Worm (Caenorhabditis elegans) whole organism, L3 larva: ENCODE results near the gene grl-25.

Source experiments
- R02D3.7 ChIP-seq: fragments of 150-350 bp; optimal IDR thresholded peaks from 2 replicates; lab custom pipeline; 2014; ENCODE audit warnings: missing biosample characterization, missing genetic modification characterization
- ZK546.5 ChIP-seq: sonication (generic microtip); optimal IDR thresholded peaks from 2 replicates; lab custom pipeline; 2017; ENCODE audit warnings: missing biosample characterization, missing genetic modification characterization
- aly-2 ChIP-seq: fragments of 150-350 bp; optimal IDR thresholded peaks from 2 replicates; lab custom pipeline; 2014; ENCODE audit warnings: missing biosample characterization, missing genetic modification characterization
- ama-1 ChIP-seq: fragments of 150-350 bp; optimal IDR thresholded peaks from 2 replicates; lab custom pipeline; 2018
- ceh-16 ChIP-seq: sonication (generic microtip); optimal IDR thresholded peaks from 2 replicates; lab custom pipeline; 2017; ENCODE audit warnings: missing biosample characterization, missing genetic modification characterization
- ceh-28 ChIP-seq: fragments of 150-350 bp; optimal IDR thresholded peaks from 2 replicates; lab custom pipeline; 2014; ENCODE audit warnings: missing biosample characterization, missing genetic modification reagents, missing genetic modification characterization
- ceh-9 ChIP-seq: sonication (generic microtip); optimal IDR thresholded peaks from 2 replicates; lab custom pipeline; 2018; ENCODE audit warnings: missing biosample characterization, missing genetic modification characterization
- elt-1 ChIP-seq: fragments of 150-350 bp; optimal IDR thresholded peaks from 2 replicates; lab custom pipeline; 2014; ENCODE audit warnings: missing biosample characterization, missing genetic modification characterization
- elt-2 ChIP-seq: sonication (generic microtip); optimal IDR thresholded peaks from 2 replicates; lab custom pipeline; 2016; ENCODE audit warnings: missing genetic modification reagents, mild to moderate bottlenecking, missing genetic modification characterization, missing compliant biosample characterization
- elt-3 ChIP-seq, 3 experiments: fragments of 150-350 bp in 1 of 3; sonication (generic microtip) in 2 of 3; optimal IDR thresholded peaks; 2 replicates in 2 of 3; 4 replicates in 1 of 3; lab custom pipeline; 2014 to 2017; ENCODE audit warnings: missing biosample characterization in 3 of 3, missing genetic modification characterization in 3 of 3
- fkh-2 ChIP-seq: fragments of 150-350 bp; optimal IDR thresholded peaks from 2 replicates; lab custom pipeline; 2014; ENCODE audit warnings: missing biosample characterization, missing genetic modification reagents, missing genetic modification characterization
- fos-1 ChIP-seq: fragments of 150-350 bp; optimal IDR thresholded peaks from 2 replicates; lab custom pipeline; 2014; ENCODE audit warnings: missing biosample characterization, missing genetic modification characterization
- jun-1 ChIP-seq: fragments of 150-350 bp; optimal IDR thresholded peaks from 2 replicates; lab custom pipeline; 2014; ENCODE audit warnings: missing biosample characterization, missing genetic modification reagents, missing genetic modification characterization
- lin-15B ChIP-seq: fragments of 150-350 bp; optimal IDR thresholded peaks from 2 replicates; lab custom pipeline; 2014; ENCODE audit warnings: missing biosample characterization, missing genetic modification characterization
- lin-39 ChIP-seq: fragments of 150-350 bp; optimal IDR thresholded peaks from 2 replicates; lab custom pipeline; 2018; ENCODE audit warnings: missing biosample characterization, missing genetic modification reagents, missing genetic modification characterization
- mdl-1 ChIP-seq: fragments of 150-350 bp; optimal IDR thresholded peaks from 2 replicates; lab custom pipeline; 2014; ENCODE audit warnings: missing biosample characterization, missing genetic modification characterization
- mml-1 ChIP-seq: fragments of 150-350 bp; sonication (generic microtip); optimal IDR thresholded peaks from 3 replicates; lab custom pipeline; 2014; ENCODE audit warnings: missing biosample characterization, missing genetic modification characterization
- nfya-1 ChIP-seq: sonication (generic microtip); optimal IDR thresholded peaks from 2 replicates; lab custom pipeline; 2017; ENCODE audit warnings: missing genetic modification characterization, mild to moderate bottlenecking, missing compliant biosample characterization, antibody characterized with exemption, moderate library complexity; ENCODE audit not compliant: insufficient read depth
- nhr-11 ChIP-seq: fragments of 150-350 bp; optimal IDR thresholded peaks from 2 replicates; lab custom pipeline; 2014; ENCODE audit warnings: missing biosample characterization, missing genetic modification characterization
- nhr-12 ChIP-seq: fragments of 150-350 bp; optimal IDR thresholded peaks from 2 replicates; lab custom pipeline; 2014; ENCODE audit warnings: missing biosample characterization, missing genetic modification characterization
- nhr-23 ChIP-seq: fragments of 150-350 bp; optimal IDR thresholded peaks from 2 replicates; lab custom pipeline; 2014; ENCODE audit warnings: missing biosample characterization, missing genetic modification reagents, missing genetic modification characterization
- nhr-237 ChIP-seq: fragments of 150-350 bp; optimal IDR thresholded peaks from 2 replicates; lab custom pipeline; 2014; ENCODE audit warnings: missing biosample characterization, missing genetic modification characterization
- nhr-43 ChIP-seq: sonication (generic microtip); optimal IDR thresholded peaks from 2 replicates; lab custom pipeline; 2016; ENCODE audit warnings: mild to moderate bottlenecking, missing genetic modification characterization, missing compliant biosample characterization; ENCODE audit not compliant: poor library complexity, severe bottlenecking
- nhr-67 ChIP-seq: fragments of 150-350 bp; optimal IDR thresholded peaks from 2 replicates; lab custom pipeline; 2014; ENCODE audit warnings: missing biosample characterization, missing genetic modification characterization
- nhr-76 ChIP-seq: fragments of 150-350 bp; sonication (generic microtip); optimal IDR thresholded peaks from 5 replicates; lab custom pipeline; 2014; ENCODE audit warnings: missing biosample characterization, missing genetic modification characterization
- nhr-77 ChIP-seq: fragments of 150-350 bp; optimal IDR thresholded peaks from 2 replicates; lab custom pipeline; 2014; ENCODE audit warnings: missing biosample characterization, missing genetic modification characterization
- pha-4 ChIP-seq: fragments of 150-350 bp; optimal IDR thresholded peaks from 2 replicates; lab custom pipeline; 2014; ENCODE audit warnings: missing biosample characterization, missing genetic modification reagents, missing genetic modification characterization
- pqm-1 ChIP-seq: fragments of 150-350 bp; optimal IDR thresholded peaks from 2 replicates; lab custom pipeline; 2017; ENCODE audit warnings: missing biosample characterization, missing genetic modification characterization, inconsistent platforms
- sea-2 ChIP-seq: fragments of 150-350 bp; sonication (generic microtip); optimal IDR thresholded peaks from 4 replicates; lab custom pipeline; 2014; ENCODE audit warnings: missing biosample characterization, missing genetic modification reagents, missing genetic modification characterization
- skn-1 ChIP-seq: fragments of 150-350 bp; optimal IDR thresholded peaks from 2 replicates; lab custom pipeline; 2014; ENCODE audit warnings: missing biosample characterization, missing genetic modification characterization
- snpc-4 ChIP-seq: fragments of 150-350 bp; optimal IDR thresholded peaks from 2 replicates; lab custom pipeline; 2014; ENCODE audit warnings: missing biosample characterization, missing genetic modification characterization
- tbx-2 ChIP-seq: sonication (generic microtip); optimal IDR thresholded peaks from 2 replicates; lab custom pipeline; 2016; ENCODE audit warnings: mild to moderate bottlenecking, missing genetic modification characterization, missing compliant biosample characterization
- unc-39 ChIP-seq: sonication (generic microtip); optimal IDR thresholded peaks from 4 replicates; lab custom pipeline; 2017; ENCODE audit warnings: missing biosample characterization, missing genetic modification characterization

The grl-25 gene

DNA sequence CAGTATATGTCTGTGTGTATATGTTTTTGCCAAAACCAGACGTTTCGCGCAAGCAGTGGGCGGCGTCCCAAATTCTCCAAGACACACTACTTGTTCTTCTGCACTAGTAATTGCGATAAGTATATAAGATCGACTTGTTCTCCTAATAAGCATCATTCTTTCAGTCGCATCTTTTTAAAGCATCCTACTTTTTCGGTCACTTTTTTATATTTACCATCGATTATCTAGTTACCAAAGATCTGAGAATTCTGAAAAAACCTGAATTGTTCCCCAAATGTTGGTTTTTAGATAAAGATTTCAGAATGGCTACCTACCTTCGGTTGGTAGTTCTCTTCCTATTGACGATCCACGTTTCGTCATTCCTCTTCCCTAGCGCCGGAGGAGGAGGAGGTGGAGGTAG lies at the start of gene grl-25:
Gene grl-25 (plus strand): TSS at position 301 of the 400 bp plus-strand sequence.
- TF ChIP-seq nhr-11 (tag; lab: Kevin White, UChicago) (no peak), aly-2 (tag; lab: Kevin White, UChicago) (no peak), nhr-237 (no peak), elt-3 (tag; optimal IDR thresholded peaks at IDR 0.05; lab: Kevin White, UChicago) (no peak), elt-2 (tag; lab: Kevin White, UChicago) (no peak), ZK546.5 (tag; lab: Kevin White, UChicago) (no peak), ceh-16 (tag; lab: Kevin White, UChicago) (no peak), tbx-2 (no peak), jun-1 (tag; lab: Kevin White, UChicago) (no peak)
- TF ChIP-seq, all 47 proteins: peak for 0

ce11 chrIII:8913469-8913868 lies 48.6 kb upstream of the grl-25 start, which contains the start of gene trxr-2:
Gene trxr-2, plus strand, starts transcription at chrIII:8913769.
- TF ChIP-seq ceh-9 (tag; lab: Kevin White, UChicago) (no peak), nhr-237 (no peak), nhr-23 (tag; lab: Kevin White, UChicago) (no peak), R02D3.7 (tag; lab: Kevin White, UChicago) (no peak), elt-2 (tag; lab: Kevin White, UChicago) (no peak), aly-2 (tag; lab: Kevin White, UChicago) (no peak), snpc-4 (tag; lab: Kevin White, UChicago) (no peak), skn-1 (no peak), sea-2 (GFP tag; lab: Kevin White, UChicago) (no peak), fos-1 (tag; lab: Kevin White, UChicago) (no peak), lin-15B (tag; lab: Kevin White, UChicago) (no peak), lin-39 (no peak), elt-1 (tag; lab: Kevin White, UChicago) (no peak)

DNA sequence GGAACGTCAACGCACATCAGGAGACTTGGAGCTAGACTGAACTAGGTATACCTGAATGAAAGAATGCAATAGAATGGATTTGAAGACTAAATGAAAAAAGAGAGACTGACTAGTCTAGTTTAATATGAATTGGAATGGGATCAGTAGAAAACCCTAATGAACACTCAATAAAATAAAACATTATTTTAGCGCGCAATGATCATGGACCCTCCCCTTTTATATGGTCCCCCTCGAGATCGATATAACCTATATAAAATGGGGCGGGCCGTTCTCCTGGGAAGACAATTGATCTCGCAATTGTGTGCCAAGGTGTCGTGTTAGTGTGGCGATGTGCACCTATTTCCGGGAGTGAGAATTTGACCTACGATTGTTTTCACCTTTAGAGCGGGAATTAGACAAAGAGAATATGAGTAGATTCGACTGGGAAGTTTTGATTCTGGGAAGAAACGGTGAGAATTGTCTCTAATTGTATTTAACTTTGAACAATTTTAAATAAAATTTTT lies 44.2 kb upstream of the grl-25 start, which contains the start of gene cdc-25.3:
Gene cdc-25.3 (minus strand): TSS at position 51 of the 503 bp plus-strand sequence.
- no peak for TF ChIP-seq lin-15B (tag; lab: Kevin White, UChicago)
- TF ChIP-seq jun-1 (tag; lab: Kevin White, UChicago) = no peak
- TF ChIP-seq mdl-1 (tag; lab: Kevin White, UChicago) = no peak
- TF ChIP-seq ZK546.5 (tag; lab: Kevin White, UChicago) = no peak
- no peak for TF ChIP-seq skn-1
- no peak for TF ChIP-seq nhr-43 (tag; lab: Kevin White, UChicago)
- TF ChIP-seq ceh-28 = no peak
- TF ChIP-seq fos-1 (tag; lab: Kevin White, UChicago) = no peak
- no peak for TF ChIP-seq snpc-4 (tag; lab: Kevin White, UChicago)
- TF ChIP-seq mml-1 (tag; lab: Kevin White, UChicago) = no peak
- TF ChIP-seq elt-2 (tag; lab: Kevin White, UChicago) = no peak
- TF ChIP-seq nhr-23 (tag; lab: Kevin White, UChicago) = no peak
- TF ChIP-seq fkh-2 (tag; lab: Kevin White, UChicago) = no peak
- TF ChIP-seq pqm-1 (tag; lab: Kevin White, UChicago) = no peak
- TF ChIP-seq nhr-77 (tag; lab: Kevin White, UChicago) = no peak

DNA sequence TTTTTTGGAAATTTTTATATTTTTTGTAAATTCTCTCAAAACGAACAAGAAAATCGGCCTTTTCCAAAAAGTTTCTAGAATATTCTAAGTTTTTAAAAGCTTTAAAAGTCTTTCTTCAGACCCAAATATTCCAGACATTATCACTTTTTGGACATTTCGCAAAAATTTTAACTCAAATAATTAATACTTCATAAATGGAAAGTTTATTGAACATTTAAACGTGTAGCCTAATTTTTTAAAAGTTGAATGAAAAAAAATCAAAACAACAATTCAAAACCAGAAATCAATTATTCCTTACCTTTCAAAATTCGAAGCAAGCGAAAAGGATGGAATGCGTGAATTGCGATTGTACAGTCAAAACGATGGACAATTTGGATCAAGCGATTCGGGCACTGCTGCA lies 42.3 kb upstream of the grl-25 start, which contains the start of gene ZK637.15:
Gene ZK637.15 (plus strand): TSS at position 301 of the 400 bp plus-strand sequence.
- TF ChIP-seq pha-4 (tag; lab: Kevin White, UChicago) (no peak), nfya-1 (no peak), ama-1 (lab: Kevin White, UChicago) (no peak), unc-39 (tag; lab: Kevin White, UChicago) (no peak), R02D3.7 (tag; lab: Kevin White, UChicago) (no peak), ceh-28 (no peak), nhr-12 (tag; lab: Kevin White, UChicago) (no peak), nhr-67 (no peak), nhr-76 (no peak), sea-2 (GFP tag; lab: Kevin White, UChicago) (no peak)

DNA sequence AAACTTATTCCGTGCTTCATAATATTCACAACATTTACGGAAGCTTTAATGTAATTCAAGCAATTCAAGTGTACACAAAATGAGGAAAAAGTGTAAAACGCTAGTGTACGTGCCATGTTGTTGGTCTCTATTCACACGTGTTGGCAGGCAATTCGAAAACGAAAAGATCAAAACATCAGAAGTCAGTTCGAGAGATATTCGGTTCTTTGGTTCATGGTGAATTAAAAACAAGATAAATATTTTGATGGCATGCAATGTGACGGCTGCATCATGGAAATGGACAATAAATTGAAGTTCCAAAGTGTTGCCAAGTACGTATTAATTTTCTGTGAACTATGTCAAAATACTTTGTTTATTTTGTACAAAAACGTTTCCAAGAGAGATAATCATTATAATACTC lies 40.0 kb upstream of the grl-25 start:
- TF ChIP-seq ama-1 (lab: Kevin White, UChicago) (peak; percentile 87), tbx-2 (no peak)
